Worm (Caenorhabditis elegans) whole organism, young adult: Measurements from ENCODE around the gene Y54F10AM.8.

Experiments used
- egl-44 ChIP-seq: fragments of 200-800 bp; sonication (Bioruptor generic); IDR thresholded peaks from 2 replicates; pipeline ENCODE4 v1.3.6; 2022; ENCODE audit warnings: missing genetic modification reagents, missing genetic modification characterization, missing compliant biosample characterization
- hmg-1.2 ChIP-seq: fragments of 200-800 bp; sonication (Bioruptor generic); IDR thresholded peaks from 2 replicates; pipeline ENCODE4 v1.3.6; 2022; ENCODE audit warnings: missing genetic modification reagents, missing genetic modification characterization, missing compliant biosample characterization
- nhr-80 ChIP-seq: sonication (generic microtip); optimal IDR thresholded peaks from 2 replicates; lab custom pipeline; 2016; ENCODE audit warnings: missing genetic modification characterization, missing compliant biosample characterization
- zfh-2 ChIP-seq: fragments of 200-800 bp; sonication (Bioruptor generic); conservative IDR thresholded peaks from 2 replicates; pipeline ENCODE4 v1.3.6; 2022; ENCODE audit warnings: missing genetic modification reagents, missing genetic modification characterization, missing compliant biosample characterization

Gene Y54F10AM.8

ce11 chrIII:2458742-2459141 is 49.0 kb downstream of the Y54F10AM.8 start, which contains the start of gene E02H9.3:
Gene E02H9.3 (plus strand): TSS chrIII:2459042.
- TF ChIP-seq nhr-80 (tag; lab: Kevin White, UChicago) = peak; percentile 10

DNA sequence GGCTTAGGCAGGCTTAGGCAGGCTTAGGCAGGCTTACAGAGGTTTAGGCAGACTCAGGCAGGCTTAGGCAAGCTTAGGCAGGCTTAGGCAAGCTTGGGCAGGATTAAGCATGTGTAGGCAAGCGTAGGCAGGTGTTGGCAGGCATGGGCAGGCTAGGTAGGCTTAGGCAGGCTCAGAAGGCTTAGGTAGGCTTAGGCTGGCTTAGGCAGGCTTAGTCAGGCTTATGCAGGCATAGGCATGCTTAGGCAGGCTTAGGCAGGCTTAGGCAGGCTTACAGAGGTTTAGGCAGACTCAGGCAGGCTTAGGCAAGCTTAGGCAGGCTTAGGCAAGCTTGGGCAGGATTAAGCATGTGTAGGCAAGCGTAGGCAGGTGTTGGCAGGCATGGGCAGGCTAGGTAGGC is 52.3 kb downstream of the Y54F10AM.8 start:
- TF ChIP-seq zfh-2 (GFP tag; lab: Robert Waterston, UW) = peak; percentile 71
- TF ChIP-seq, all 124 proteins: peak for 1; not testable (repeated sequence) for 123

- TF ChIP-seq nhr-80 (tag; lab: Kevin White, UChicago) (peak; percentile 81), egl-44 (GFP tag; lab: Robert Waterston, UW) (no peak), hmg-1.2 (GFP tag; lab: Robert Waterston, UW) (peak; percentile 23; the same call in 1 of the 2 replicates)
Measured at ce11 chrIII:2454757-2455306, 52.9 kb downstream of the Y54F10AM.8 start, which contains the start of gene nhr-121. Gene nhr-121 (minus strand): TSS chrIII:2454807.
